Worm (Caenorhabditis elegans) whole organism, young adult: ENCODE measurements around the gene F52E10.4.
A peak's percentile ranks its signal among the peaks of the same experiment; 100 is the strongest.

Experiments used
- B0261.1 ChIP-seq: sonication (generic microtip); optimal IDR thresholded peaks from 2 replicates; lab custom pipeline; 2016; ENCODE audit warnings: mild to moderate bottlenecking, missing genetic modification characterization, moderate library complexity, missing compliant biosample characterization
- B0336.3 ChIP-seq: fragments of 200-800 bp; sonication (Bioruptor generic); IDR thresholded peaks from 2 replicates; pipeline ENCODE4 v1.3.6; 2022; ENCODE audit warnings: missing genetic modification characterization, missing compliant biosample characterization
- F23B12.7 ChIP-seq: sonication (generic microtip); optimal IDR thresholded peaks from 2 replicates; lab custom pipeline; 2017; ENCODE audit warnings: missing genetic modification characterization, mild to moderate bottlenecking, missing compliant biosample characterization, antibody characterized with exemption, moderate library complexity; ENCODE audit not compliant: insufficient read depth
- F39B2.1 ChIP-seq: fragments of 200-800 bp; sonication (Bioruptor generic); IDR thresholded peaks from 2 replicates; pipeline ENCODE4 v1.3.6; 2022; ENCODE audit warnings: missing genetic modification reagents, missing genetic modification characterization, missing compliant biosample characterization
- Y67H2A.10 ChIP-seq: fragments of 200-800 bp; sonication (Bioruptor generic); conservative IDR thresholded peaks from 2 replicates; pipeline ENCODE4 v1.3.6; 2022; ENCODE audit warnings: missing genetic modification reagents, missing genetic modification characterization, missing compliant biosample characterization
- Y79H2A.3 ChIP-seq: fragments of 200-800 bp; sonication (Bioruptor generic); conservative IDR thresholded peaks from 2 replicates; pipeline ENCODE4 v1.3.6; 2022; ENCODE audit warnings: missing genetic modification reagents, missing genetic modification characterization, missing compliant biosample characterization
- ZK185.1 ChIP-seq: sonication (generic microtip); optimal IDR thresholded peaks from 2 replicates; lab custom pipeline; 2016; ENCODE audit warnings: mild to moderate bottlenecking, missing genetic modification characterization, missing compliant biosample characterization; ENCODE audit not compliant: poor library complexity, severe bottlenecking
- ama-1 ChIP-seq, 3 experiments: fragments of 150-350 bp in 1 of 3; sonication (generic microtip) in 2 of 3; optimal IDR thresholded peaks; 2 replicates each; lab custom pipeline; 2014 to 2018; ENCODE audit warnings: missing biosample characterization in 2 of 3, missing genetic modification characterization in 2 of 3, missing genetic modification reagents in 2 of 3
- aptf-2 ChIP-seq: fragments of 200-800 bp; sonication (Bioruptor generic); conservative IDR thresholded peaks from 2 replicates; pipeline ENCODE4 v1.3.6; 2022; ENCODE audit warnings: missing genetic modification reagents, missing genetic modification characterization, missing compliant biosample characterization
- attf-3 ChIP-seq: fragments of 200-800 bp; sonication (Bioruptor generic); conservative IDR thresholded peaks from 2 replicates; pipeline ENCODE4 v1.3.6; 2022; ENCODE audit warnings: missing genetic modification reagents, missing genetic modification characterization, missing compliant biosample characterization
- attf-5 ChIP-seq: fragments of 200-800 bp; sonication (Bioruptor generic); optimal IDR thresholded peaks from 2 replicates; lab custom pipeline; 2018; ENCODE audit warnings: mild to moderate bottlenecking, missing genetic modification characterization, missing compliant biosample characterization
- bed-2 ChIP-seq: fragments of 200-800 bp; sonication (Bioruptor generic); IDR thresholded peaks from 2 replicates; pipeline ENCODE4 v1.3.6; 2022; ENCODE audit warnings: missing genetic modification reagents, missing genetic modification characterization, missing compliant biosample characterization
- cebp-1 ChIP-seq, 2 experiments: fragments of 200-800 bp in 1 of 2; sonication (Bioruptor generic) in 1 of 2; sonication (generic microtip) in 1 of 2; IDR thresholded peaks in 1 of 2; optimal IDR thresholded peaks in 1 of 2; 2 replicates each; pipeline versions ENCODE4 v1.3.6 to Lab custom; 2017 to 2022; ENCODE audit warnings: missing compliant biosample characterization in 2 of 2, missing genetic modification characterization in 2 of 2, mild to moderate bottlenecking in 1 of 2, missing genetic modification reagents in 1 of 2, moderate library complexity in 1 of 2
- cebp-2 ChIP-seq: fragments of 200-800 bp; sonication (Bioruptor generic); IDR thresholded peaks from 2 replicates; pipeline ENCODE4 v1.3.6; 2022; ENCODE audit warnings: missing genetic modification characterization, missing compliant biosample characterization
- ceh-100 ChIP-seq: fragments of 200-800 bp; sonication (Bioruptor generic); IDR thresholded peaks from 2 replicates; pipeline ENCODE4 v1.3.6; 2022; ENCODE audit warnings: missing genetic modification reagents, missing genetic modification characterization, missing compliant biosample characterization
- ceh-91 ChIP-seq: fragments of 200-800 bp; sonication (Bioruptor generic); IDR thresholded peaks from 2 replicates; pipeline ENCODE4 v1.3.6; 2022; ENCODE audit warnings: missing genetic modification reagents, missing genetic modification characterization, missing compliant biosample characterization
- die-1 ChIP-seq: sonication (generic microtip); optimal IDR thresholded peaks from 2 replicates; lab custom pipeline; 2016; ENCODE audit warnings: missing genotype, mild to moderate bottlenecking, missing genetic modification characterization, missing compliant biosample characterization
- dox-1 ChIP-seq: fragments of 200-800 bp; sonication (Bioruptor generic); IDR thresholded peaks from 2 replicates; pipeline ENCODE4 v1.3.6; 2022; ENCODE audit warnings: missing genetic modification reagents, missing genetic modification characterization, missing compliant biosample characterization
- efl-1 ChIP-seq: fragments of 150-350 bp; optimal IDR thresholded peaks from 2 replicates; lab custom pipeline; 2014; ENCODE audit warnings: missing biosample characterization, missing genetic modification reagents, missing genetic modification characterization
- him-1 ChIP-seq: sonication (generic microtip); optimal IDR thresholded peaks from 2 replicates; lab custom pipeline; 2016; ENCODE audit warnings: missing genotype, missing genetic modification reagents, missing genetic modification characterization, missing compliant biosample characterization
- hmg-1.2 ChIP-seq: fragments of 200-800 bp; sonication (Bioruptor generic); IDR thresholded peaks from 2 replicates; pipeline ENCODE4 v1.3.6; 2022; ENCODE audit warnings: missing genetic modification reagents, missing genetic modification characterization, missing compliant biosample characterization
- lin-35 ChIP-seq, 3 experiments: fragments of 150-350 bp in 2 of 3; sonication (generic microtip) in 1 of 3; optimal IDR thresholded peaks; 2 replicates each; lab custom pipeline; 2014 to 2018; ENCODE audit warnings: missing biosample characterization in 3 of 3, missing genetic modification characterization in 3 of 3, missing genetic modification reagents in 3 of 3
- lin-40 ChIP-seq: sonication (generic microtip); optimal IDR thresholded peaks from 2 replicates; lab custom pipeline; 2016; ENCODE audit warnings: missing genetic modification characterization, mild to moderate bottlenecking, missing compliant biosample characterization, missing genotype, missing genetic modification reagents
- lsl-1 ChIP-seq: fragments of 200-800 bp; sonication (Bioruptor generic); optimal IDR thresholded peaks from 2 replicates; lab custom pipeline; 2018; ENCODE audit warnings: mild to moderate bottlenecking, missing genetic modification characterization, moderate library complexity, missing compliant biosample characterization
- madf-10 ChIP-seq: sonication (generic microtip); optimal IDR thresholded peaks from 2 replicates; lab custom pipeline; 2016; ENCODE audit warnings: mild to moderate bottlenecking, missing genetic modification characterization, missing compliant biosample characterization
- madf-3 ChIP-seq: fragments of 200-800 bp; sonication (Bioruptor generic); IDR thresholded peaks from 2 replicates; pipeline ENCODE4 v1.3.6; 2022; ENCODE audit warnings: missing genetic modification reagents, missing genetic modification characterization, missing compliant biosample characterization
- madf-8 ChIP-seq: fragments of 200-800 bp; sonication (Bioruptor generic); conservative IDR thresholded peaks from 2 replicates; pipeline ENCODE4 v1.3.6; 2022; ENCODE audit warnings: missing genetic modification reagents, missing genetic modification characterization, missing compliant biosample characterization
- mes-4 ChIP-seq: sonication (generic microtip); optimal IDR thresholded peaks from 2 replicates; lab custom pipeline; 2016; ENCODE audit warnings: missing genotype, missing genetic modification characterization, missing compliant biosample characterization
- nhr-179 ChIP-seq: sonication (generic microtip); optimal IDR thresholded peaks from 2 replicates; lab custom pipeline; 2016; ENCODE audit warnings: mild to moderate bottlenecking, missing genetic modification characterization, missing compliant biosample characterization
- nhr-80 ChIP-seq: sonication (generic microtip); optimal IDR thresholded peaks from 2 replicates; lab custom pipeline; 2016; ENCODE audit warnings: missing genetic modification characterization, missing compliant biosample characterization
- pbrm-1 ChIP-seq: fragments of 200-800 bp; sonication (Bioruptor generic); IDR thresholded peaks from 2 replicates; pipeline ENCODE4 v1.3.6; 2022; ENCODE audit warnings: missing genetic modification reagents, missing genetic modification characterization, missing compliant biosample characterization
- pha-4 ChIP-seq: fragments of 150-350 bp; sonication (generic microtip); optimal IDR thresholded peaks from 2 replicates; lab custom pipeline; 2014; ENCODE audit warnings: missing biosample characterization, missing genetic modification reagents, missing genetic modification characterization
- rpc-1 ChIP-seq, 2 experiments: fragments of 150-350 bp in 1 of 2; sonication (generic microtip) in 1 of 2; optimal IDR thresholded peaks; 2 replicates each; lab custom pipeline; 2014 to 2018; ENCODE audit warnings: missing biosample characterization in 1 of 2, missing genetic modification characterization in 1 of 2, missing genetic modification reagents in 1 of 2, missing genotype in 1 of 2
- snpc-1.1 ChIP-seq: sonication (generic microtip); optimal IDR thresholded peaks from 2 replicates; lab custom pipeline; 2017; ENCODE audit warnings: missing genetic modification characterization, mild to moderate bottlenecking, missing compliant biosample characterization, antibody characterized with exemption, moderate library complexity, missing genotype, missing genetic modification reagents; ENCODE audit not compliant: insufficient read depth
- snpc-3.4 ChIP-seq: sonication (generic microtip); optimal IDR thresholded peaks from 2 replicates; lab custom pipeline; 2017; ENCODE audit warnings: missing genetic modification characterization, mild to moderate bottlenecking, missing compliant biosample characterization, antibody characterized with exemption, moderate library complexity, missing genotype, missing genetic modification reagents
- snpc-4 ChIP-seq, 5 experiments: fragments of 150-350 bp in 1 of 5; sonication (generic microtip) in 4 of 5; optimal IDR thresholded peaks; 2 replicates each; lab custom pipeline; 2014 to 2018; ENCODE audit warnings: missing genetic modification characterization in 5 of 5, missing biosample characterization in 3 of 5, antibody characterized with exemption in 2 of 5, mild to moderate bottlenecking in 2 of 5, missing compliant biosample characterization in 2 of 5, missing genotype in 2 of 5, moderate library complexity in 2 of 5, missing genetic modification reagents in 1 of 5
- tbp1 ChIP-seq: fragments of 200-800 bp; sonication (Bioruptor generic); optimal IDR thresholded peaks from 2 replicates; lab custom pipeline; 2018; ENCODE audit warnings: mild to moderate bottlenecking, missing genetic modification characterization, missing compliant biosample characterization
- ztf-18 ChIP-seq: sonication (generic microtip); optimal IDR thresholded peaks from 2 replicates; lab custom pipeline; 2016; ENCODE audit warnings: missing genotype, mild to moderate bottlenecking, missing genetic modification characterization, missing compliant biosample characterization
- ztf-26 ChIP-seq: sonication (generic microtip); optimal IDR thresholded peaks from 2 replicates; lab custom pipeline; 2017; ENCODE audit warnings: missing genetic modification characterization, missing compliant biosample characterization
- ztf-3 ChIP-seq: fragments of 200-800 bp; sonication (Bioruptor generic); optimal IDR thresholded peaks from 2 replicates; lab custom pipeline; 2018; ENCODE audit warnings: mild to moderate bottlenecking, missing genetic modification characterization, missing compliant biosample characterization

Gene F52E10.4

DNA sequence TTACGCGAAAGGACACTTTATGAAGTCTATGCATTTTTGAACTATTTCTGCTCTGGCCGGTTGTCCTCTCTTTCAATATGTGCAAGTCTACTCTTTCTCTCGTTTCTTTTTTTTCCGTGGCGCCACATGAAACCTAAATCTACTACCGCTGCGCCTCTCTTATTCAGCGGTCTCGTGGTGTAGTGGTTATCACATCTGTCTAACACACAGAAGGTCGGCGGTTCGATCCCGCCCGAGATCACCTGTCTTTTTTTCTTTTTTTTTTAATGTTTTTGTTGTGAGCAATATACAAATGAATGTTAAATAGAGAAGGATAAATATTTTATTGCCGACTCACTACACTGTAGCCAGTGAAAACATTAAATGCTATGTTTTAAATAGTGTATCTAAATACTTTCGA, 5.3 kb upstream of the F52E10.4 start (continued):
- TF ChIP-seq madf-10 (tag; lab: Kevin White, UChicago): peak; percentile 75
- no peak for TF ChIP-seq lsl-1
- peak; percentile 58; the same call in 1 of the 2 replicates for TF ChIP-seq Y79H2A.3
- no peak for TF ChIP-seq cebp-2 (GFP tag; lab: Robert Waterston, UW)
- TF ChIP-seq lin-35 (GFP tag; optimal IDR thresholded peaks at IDR 0.05; lab: Kevin White, UChicago): peak in 1 of 3 experiments; percentile 32
- TF ChIP-seq dox-1 (GFP tag; lab: Robert Waterston, UW): peak; percentile 50; the same call in 1 of the 2 replicates
- TF ChIP-seq hmg-1.2: peak; percentile 80
- no peak for TF ChIP-seq madf-8 (GFP tag; lab: Robert Waterston, UW)
- TF ChIP-seq pha-4 (tag; lab: Kevin White, UChicago): no peak
- peak; percentile 11 for TF ChIP-seq attf-5 (GFP tag; lab: Kevin White, UChicago)
- TF ChIP-seq B0336.3 (GFP tag; lab: Robert Waterston, UW): no peak

DNA sequence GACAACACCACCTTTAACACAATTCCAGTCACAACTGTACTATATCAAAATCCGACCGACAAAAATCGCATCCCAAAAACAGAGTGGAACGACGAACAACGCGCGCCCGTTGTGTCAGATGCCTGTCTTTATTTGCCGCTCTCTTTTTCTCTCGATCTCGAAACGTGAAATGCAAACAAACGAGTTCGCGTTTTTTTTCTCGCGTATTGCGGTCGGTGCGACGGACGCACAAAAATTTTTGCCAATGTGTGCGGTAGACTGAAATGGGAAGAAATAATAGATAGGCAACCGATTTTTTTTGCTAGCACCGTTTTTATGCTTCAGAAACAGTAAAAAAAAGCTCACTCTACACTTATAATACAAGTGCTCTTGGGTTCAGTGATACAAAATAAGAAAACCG, 4.3 kb upstream of the F52E10.4 start:
- no peak for TF ChIP-seq F23B12.7 (tag; lab: Kevin White, UChicago)
- peak; percentile 54 for TF ChIP-seq nhr-80 (tag; lab: Kevin White, UChicago)
- TF ChIP-seq cebp-1 (GFP tag; IDR thresholded peaks at IDR 0.05; lab: Robert Waterston, UW): no peak
- peak; percentile 8 for TF ChIP-seq cebp-1 (tag; optimal IDR thresholded peaks at IDR 0.05; lab: Kevin White, UChicago)
- TF ChIP-seq madf-10 (tag; lab: Kevin White, UChicago): peak; percentile 69
- no peak for TF ChIP-seq ceh-91

DNA sequence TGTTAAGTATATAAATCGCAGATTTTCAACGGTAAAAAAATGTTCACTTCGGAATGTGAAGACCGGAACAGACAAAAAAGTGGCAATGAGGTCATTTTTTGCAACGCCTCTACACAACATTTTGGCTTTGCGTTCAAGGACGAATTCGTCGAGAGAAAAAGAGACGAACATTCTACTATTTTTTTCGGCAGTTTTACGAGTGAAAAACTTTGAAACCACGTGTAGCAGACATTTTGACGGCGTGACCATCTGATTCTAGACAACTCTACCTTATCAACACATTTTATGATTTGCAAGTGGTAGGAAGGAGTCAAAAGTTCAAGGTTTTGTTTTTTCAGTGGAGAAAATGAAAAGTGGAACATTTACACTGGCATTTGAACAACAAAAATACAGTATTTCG, 2.3 kb downstream of the F52E10.4 start:
- no peak for TF ChIP-seq bed-2 (GFP tag; lab: Robert Waterston, UW)
- TF ChIP-seq nhr-179 (tag; lab: Kevin White, UChicago): no peak
- no peak for TF ChIP-seq attf-3 (GFP tag; lab: Robert Waterston, UW)
- TF ChIP-seq ceh-91: no peak
- no peak for TF ChIP-seq ZK185.1 (tag; lab: Kevin White, UChicago)
- no peak for TF ChIP-seq F39B2.1
- no peak for TF ChIP-seq aptf-2 (GFP tag; lab: Robert Waterston, UW)
- TF ChIP-seq ztf-3 (GFP tag; lab: Kevin White, UChicago): no peak
- TF ChIP-seq lin-40: peak; percentile 54
- peak; percentile 22 for TF ChIP-seq ztf-26 (tag; lab: Kevin White, UChicago)
- TF ChIP-seq nhr-80 (tag; lab: Kevin White, UChicago): peak; percentile 1

ce11 chrX:16289635-16290034, 3.2 kb downstream of the F52E10.4 start:
- no peak for TF ChIP-seq aptf-2 (GFP tag; lab: Robert Waterston, UW)
- no peak for TF ChIP-seq madf-3 (GFP tag; lab: Robert Waterston, UW)
- TF ChIP-seq snpc-1.1 (tag; lab: Kevin White, UChicago): peak; percentile 70
- peak; percentile 60; the same call in 1 of the 2 replicates for TF ChIP-seq hmg-1.2
- TF ChIP-seq snpc-4 (GFP tag; optimal IDR thresholded peaks at IDR 0.05; lab: Kevin White, UChicago): peak; percentile 38
- TF ChIP-seq snpc-4 (tag; optimal IDR thresholded peaks at IDR 0.05; lab: Kevin White, UChicago): peak; percentile 14 to 92 (median 66)
- TF ChIP-seq Y67H2A.10 (GFP tag; lab: Robert Waterston, UW): no peak

ce11 chrX:16285151-16285550, 7.7 kb downstream of the F52E10.4 start:
- no peak for TF ChIP-seq him-1 (tag; lab: Kevin White, UChicago)
- no peak for TF ChIP-seq ceh-100
- TF ChIP-seq tbp1 (GFP tag; lab: Kevin White, UChicago): peak; percentile 84
- TF ChIP-seq ztf-18 (tag; lab: Kevin White, UChicago): peak; percentile 1
- TF ChIP-seq mes-4 (tag; lab: Kevin White, UChicago): peak; percentile 4
- TF ChIP-seq die-1 (tag; lab: Kevin White, UChicago): peak; percentile 2
- TF ChIP-seq rpc-1 (optimal IDR thresholded peaks at IDR 0.05; lab: Kevin White, UChicago): peak; percentile 55
- TF ChIP-seq rpc-1 (tag; optimal IDR thresholded peaks at IDR 0.05; lab: Kevin White, UChicago): peak; percentile 74
- TF ChIP-seq efl-1 (GFP tag; lab: Kevin White, UChicago): no peak
- peak; percentile 34; the same call in 1 of the 2 replicates for TF ChIP-seq hmg-1.2
- TF ChIP-seq ama-1 (optimal IDR thresholded peaks at IDR 0.05; lab: Kevin White, UChicago): no peak
- TF ChIP-seq ama-1 (GFP tag; optimal IDR thresholded peaks at IDR 0.05; lab: Kevin White, UChicago): peak in 1 of 2 experiments; percentile 8
- TF ChIP-seq B0261.1 (tag; lab: Kevin White, UChicago): peak; percentile 66
- no peak for TF ChIP-seq pbrm-1
- TF ChIP-seq snpc-3.4: peak; percentile 28
